Worm (Caenorhabditis elegans) whole organism, young adult: ENCODE data around the gene mocs-1.

Experiments used
- F23B12.7 ChIP-seq: sonication (generic microtip); optimal IDR thresholded peaks from 2 replicates; lab custom pipeline; 2017; ENCODE audit warnings: missing genetic modification characterization, mild to moderate bottlenecking, missing compliant biosample characterization, antibody characterized with exemption, moderate library complexity; ENCODE audit not compliant: insufficient read depth
- F33H1.4 ChIP-seq: fragments of 200-800 bp; sonication (Bioruptor generic); IDR thresholded peaks from 2 replicates; pipeline ENCODE4 v1.3.6; 2022; ENCODE audit warnings: missing genetic modification reagents, missing genetic modification characterization, missing compliant biosample characterization
- Y67H2A.10 ChIP-seq: fragments of 200-800 bp; sonication (Bioruptor generic); conservative IDR thresholded peaks from 2 replicates; pipeline ENCODE4 v1.3.6; 2022; ENCODE audit warnings: missing genetic modification reagents, missing genetic modification characterization, missing compliant biosample characterization
- Y95B8A.8 ChIP-seq: fragments of 200-800 bp; sonication (Bioruptor generic); IDR thresholded peaks from 2 replicates; pipeline ENCODE4 v1.3.6; 2022; ENCODE audit warnings: missing genetic modification reagents, missing genetic modification characterization, missing compliant biosample characterization
- ZK185.1 ChIP-seq: sonication (generic microtip); optimal IDR thresholded peaks from 2 replicates; lab custom pipeline; 2016; ENCODE audit warnings: mild to moderate bottlenecking, missing genetic modification characterization, missing compliant biosample characterization; ENCODE audit not compliant: poor library complexity, severe bottlenecking
- akir-1 ChIP-seq: fragments of 200-800 bp; sonication (Bioruptor generic); optimal IDR thresholded peaks from 2 replicates; lab custom pipeline; 2018; ENCODE audit warnings: mild to moderate bottlenecking, missing genetic modification characterization, moderate library complexity, missing compliant biosample characterization
- ama-1 ChIP-seq, 3 experiments: fragments of 150-350 bp in 1 of 3; sonication (generic microtip) in 2 of 3; optimal IDR thresholded peaks; 2 replicates each; lab custom pipeline; 2014 to 2018; ENCODE audit warnings: missing biosample characterization in 2 of 3, missing genetic modification characterization in 2 of 3, missing genetic modification reagents in 2 of 3
- athp-1 ChIP-seq: sonication (generic microtip); optimal IDR thresholded peaks from 2 replicates; lab custom pipeline; 2017; ENCODE audit warnings: mild to moderate bottlenecking, missing genetic modification characterization, missing compliant biosample characterization
- attf-5 ChIP-seq: fragments of 200-800 bp; sonication (Bioruptor generic); optimal IDR thresholded peaks from 2 replicates; lab custom pipeline; 2018; ENCODE audit warnings: mild to moderate bottlenecking, missing genetic modification characterization, missing compliant biosample characterization
- bed-2 ChIP-seq: fragments of 200-800 bp; sonication (Bioruptor generic); IDR thresholded peaks from 2 replicates; pipeline ENCODE4 v1.3.6; 2022; ENCODE audit warnings: missing genetic modification reagents, missing genetic modification characterization, missing compliant biosample characterization
- cebp-1 ChIP-seq, 2 experiments: fragments of 200-800 bp in 1 of 2; sonication (Bioruptor generic) in 1 of 2; sonication (generic microtip) in 1 of 2; IDR thresholded peaks in 1 of 2; optimal IDR thresholded peaks in 1 of 2; 2 replicates each; pipeline versions ENCODE4 v1.3.6 to Lab custom; 2017 to 2022; ENCODE audit warnings: missing compliant biosample characterization in 2 of 2, missing genetic modification characterization in 2 of 2, mild to moderate bottlenecking in 1 of 2, missing genetic modification reagents in 1 of 2, moderate library complexity in 1 of 2
- dox-1 ChIP-seq: fragments of 200-800 bp; sonication (Bioruptor generic); IDR thresholded peaks from 2 replicates; pipeline ENCODE4 v1.3.6; 2022; ENCODE audit warnings: missing genetic modification reagents, missing genetic modification characterization, missing compliant biosample characterization
- dpl-1 ChIP-seq: fragments of 150-350 bp; optimal IDR thresholded peaks from 2 replicates; lab custom pipeline; 2014; ENCODE audit warnings: missing biosample characterization, missing genetic modification reagents, missing genetic modification characterization
- egl-44 ChIP-seq: fragments of 200-800 bp; sonication (Bioruptor generic); IDR thresholded peaks from 2 replicates; pipeline ENCODE4 v1.3.6; 2022; ENCODE audit warnings: missing genetic modification reagents, missing genetic modification characterization, missing compliant biosample characterization
- egrh-3 ChIP-seq: fragments of 200-800 bp; sonication (Bioruptor generic); IDR thresholded peaks from 2 replicates; pipeline ENCODE4 v1.3.6; 2022; ENCODE audit warnings: missing genetic modification reagents, missing genetic modification characterization, missing compliant biosample characterization
- let-607 ChIP-seq, 2 experiments: fragments of 200-800 bp in 1 of 2; sonication (Bioruptor generic) in 1 of 2; sonication (generic microtip) in 1 of 2; optimal IDR thresholded peaks; 2 replicates each; lab custom pipeline; 2016 to 2018; ENCODE audit warnings: mild to moderate bottlenecking in 2 of 2, missing compliant biosample characterization in 2 of 2, missing genetic modification characterization in 2 of 2, moderate library complexity in 2 of 2, missing genotype in 1 of 2
- lin-40 ChIP-seq: sonication (generic microtip); optimal IDR thresholded peaks from 2 replicates; lab custom pipeline; 2016; ENCODE audit warnings: missing genetic modification characterization, mild to moderate bottlenecking, missing compliant biosample characterization, missing genotype, missing genetic modification reagents
- lir-1 ChIP-seq: fragments of 200-800 bp; sonication (Bioruptor generic); conservative IDR thresholded peaks from 2 replicates; pipeline ENCODE4 v1.3.6; 2022; ENCODE audit warnings: missing genetic modification reagents, missing genetic modification characterization, missing compliant biosample characterization
- lsl-1 ChIP-seq: fragments of 200-800 bp; sonication (Bioruptor generic); optimal IDR thresholded peaks from 2 replicates; lab custom pipeline; 2018; ENCODE audit warnings: mild to moderate bottlenecking, missing genetic modification characterization, moderate library complexity, missing compliant biosample characterization
- madf-6 ChIP-seq: fragments of 200-800 bp; sonication (Bioruptor generic); IDR thresholded peaks from 2 replicates; pipeline ENCODE4 v1.3.6; 2022; ENCODE audit warnings: missing genetic modification reagents, missing genetic modification characterization, missing compliant biosample characterization
- mcd-1 ChIP-seq: fragments of 200-800 bp; sonication (Bioruptor generic); IDR thresholded peaks from 2 replicates; pipeline ENCODE4 v1.3.6; 2022; ENCODE audit warnings: missing genetic modification reagents, missing genetic modification characterization, missing compliant biosample characterization
- mxl-1 ChIP-seq: sonication (generic microtip); optimal IDR thresholded peaks from 2 replicates; lab custom pipeline; 2016; ENCODE audit warnings: missing genetic modification characterization, missing compliant biosample characterization
- nhr-120 ChIP-seq: fragments of 200-800 bp; sonication (Bioruptor generic); IDR thresholded peaks from 2 replicates; pipeline ENCODE4 v1.3.6; 2022; ENCODE audit warnings: missing genetic modification characterization, missing compliant biosample characterization
- nhr-27 ChIP-seq: fragments of 200-800 bp; sonication (Bioruptor generic); optimal IDR thresholded peaks from 2 replicates; lab custom pipeline; 2018; ENCODE audit warnings: mild to moderate bottlenecking, missing genetic modification characterization, moderate library complexity, missing compliant biosample characterization
- snpc-1.3 ChIP-seq: sonication (generic microtip); optimal IDR thresholded peaks from 2 replicates; lab custom pipeline; 2017; ENCODE audit warnings: missing genetic modification characterization, mild to moderate bottlenecking, missing compliant biosample characterization, antibody characterized with exemption, moderate library complexity, missing genotype, missing genetic modification reagents; ENCODE audit not compliant: insufficient read depth
- snpc-4 ChIP-seq, 5 experiments: fragments of 150-350 bp in 1 of 5; sonication (generic microtip) in 4 of 5; optimal IDR thresholded peaks; 2 replicates each; lab custom pipeline; 2014 to 2018; ENCODE audit warnings: missing genetic modification characterization in 5 of 5, missing biosample characterization in 3 of 5, antibody characterized with exemption in 2 of 5, mild to moderate bottlenecking in 2 of 5, missing compliant biosample characterization in 2 of 5, missing genotype in 2 of 5, moderate library complexity in 2 of 5, missing genetic modification reagents in 1 of 5
- unc-62 ChIP-seq: fragments of 150-350 bp; optimal IDR thresholded peaks from 2 replicates; lab custom pipeline; 2014; ENCODE audit warnings: missing biosample characterization, missing genetic modification reagents, missing genetic modification characterization
- zfh-2 ChIP-seq: fragments of 200-800 bp; sonication (Bioruptor generic); conservative IDR thresholded peaks from 2 replicates; pipeline ENCODE4 v1.3.6; 2022; ENCODE audit warnings: missing genetic modification reagents, missing genetic modification characterization, missing compliant biosample characterization
- ztf-22 ChIP-seq: fragments of 200-800 bp; sonication (Bioruptor generic); optimal IDR thresholded peaks from 2 replicates; lab custom pipeline; 2018; ENCODE audit warnings: mild to moderate bottlenecking, missing genetic modification characterization, moderate library complexity, missing compliant biosample characterization

The mocs-1 gene

ce11 chrX:15468657-15469056, 28.1 kb upstream of the mocs-1 start:
- TF ChIP-seq zfh-2 (GFP tag; lab: Robert Waterston, UW) (peak; percentile 42; the same call in 1 of the 2 replicates), akir-1 (GFP tag; lab: Kevin White, UChicago) (no peak), snpc-4 (GFP tag; optimal IDR thresholded peaks at IDR 0.05; lab: Kevin White, UChicago) (no peak), snpc-4 (tag; optimal IDR thresholded peaks at IDR 0.05; lab: Kevin White, UChicago) (peak in 2 of 4 experiments; percentile 81 to 87)
- TF ChIP-seq, all 124 proteins: peak for 2

ce11 chrX:15466032-15466431, 25.4 kb upstream of the mocs-1 start, which contains the start of gene sprr-1:
sprr-1 (plus strand) TSS chrX:15466300.
- TF ChIP-seq Y95B8A.8 (no peak), attf-5 (no peak), Y67H2A.10 (GFP tag; lab: Robert Waterston, UW) (no peak), snpc-1.3 (tag; lab: Kevin White, UChicago) (no peak), F23B12.7 (no peak), unc-62 (no peak), dpl-1 (GFP tag; lab: Kevin White, UChicago) (no peak), mxl-1 (tag; lab: Kevin White, UChicago) (no peak), athp-1 (no peak), bed-2 (GFP tag; lab: Robert Waterston, UW) (no peak), mcd-1 (GFP tag; lab: Robert Waterston, UW) (no peak), egl-44 (GFP tag; lab: Robert Waterston, UW) (no peak)

- TF ChIP-seq ztf-22 (GFP tag; lab: Kevin White, UChicago) (no peak), cebp-1 (GFP tag; IDR thresholded peaks at IDR 0.05; lab: Robert Waterston, UW) (no peak), cebp-1 (tag; optimal IDR thresholded peaks at IDR 0.05; lab: Kevin White, UChicago) (no peak)
These were observed 24.5 kb upstream of the mocs-1 start for ce11 chrX:15465050-15465449.

- TF ChIP-seq ama-1 (optimal IDR thresholded peaks at IDR 0.05; lab: Kevin White, UChicago) = no peak
- TF ChIP-seq ama-1 (GFP tag; optimal IDR thresholded peaks at IDR 0.05; lab: Kevin White, UChicago) = no peak
- 0 out of 2 replicates have a peak, but pooled peaks have one; percentile 23 for TF ChIP-seq egrh-3 (GFP tag; lab: Robert Waterston, UW)
- TF ChIP-seq F33H1.4 (GFP tag; lab: Robert Waterston, UW) = no peak
- TF ChIP-seq let-607 (tag; optimal IDR thresholded peaks at IDR 0.05; lab: Kevin White, UChicago) = no peak
- no peak for TF ChIP-seq lir-1 (GFP tag; lab: Robert Waterston, UW)
- TF ChIP-seq, all 124 proteins: peak for 1
These were observed 5.7 kb upstream of the mocs-1 start, which contains the start of gene R03A10.5 for ce11 chrX:15446292-15446794. R03A10.5 (plus strand) TSS chrX:15446722.

ce11 chrX:15441686-15442067, 1.1 kb upstream of the mocs-1 start, which contains the start of gene nkat-3:
nkat-3 (plus strand) TSS chrX:15441731.
- TF ChIP-seq dox-1 (GFP tag; lab: Robert Waterston, UW) (no peak), nhr-120 (GFP tag; lab: Robert Waterston, UW) (no peak), nhr-27 (tag; lab: Kevin White, UChicago) (no peak), lsl-1 (GFP tag; lab: Kevin White, UChicago) (no peak), lin-40 (tag; lab: Kevin White, UChicago) (no peak), ZK185.1 (tag; lab: Kevin White, UChicago) (no peak), madf-6 (GFP tag; lab: Robert Waterston, UW) (no peak)
- TF ChIP-seq, all 124 proteins: peak for 0
